Fruit fly (Drosophila melanogaster) whole organism, embryonic: ENCODE data around the gene CG13829.

Experiments
- Atf6 ChIP-seq: fragments of 200-800 bp; sonication (Bioruptor generic); IDR thresholded peaks from 2 replicates; pipeline ENCODE4 v1.3.6; 2022; ENCODE audit warnings: missing biosample characterization, missing genetic modification characterization
- CG10209 ChIP-seq: fragments of 200-800 bp; sonication (Bioruptor generic); optimal IDR thresholded peaks from 3 replicates; lab custom pipeline; 2017; ENCODE audit warnings: missing biosample characterization, mild to moderate bottlenecking, missing genetic modification characterization, missing genetic modification reagents
- CG10431 ChIP-seq: fragments of 200-800 bp; sonication (Bioruptor generic); optimal IDR thresholded peaks from 3 replicates; lab custom pipeline; 2018; ENCODE audit warnings: missing biosample characterization, mild to moderate bottlenecking, missing genetic modification characterization
- CG10979 ChIP-seq: fragments of 200-800 bp; sonication (Bioruptor generic); optimal IDR thresholded peaks from 2 replicates; lab custom pipeline; 2018; ENCODE audit warnings: missing biosample characterization, mild to moderate bottlenecking, missing genetic modification characterization, moderate library complexity
- CG12391 ChIP-seq: fragments of 200-800 bp; sonication (Bioruptor generic); optimal IDR thresholded peaks from 3 replicates; lab custom pipeline; 2018; ENCODE audit warnings: missing biosample characterization, mild to moderate bottlenecking, missing genetic modification characterization, moderate library complexity
- CG31388 ChIP-seq: fragments of 200-800 bp; sonication (Bioruptor generic); optimal IDR thresholded peaks from 2 replicates; lab custom pipeline; 2016; ENCODE audit warnings: missing biosample characterization, missing genetic modification characterization
- CG4730 ChIP-seq: fragments of 200-800 bp; sonication (Bioruptor generic); IDR thresholded peaks from 2 replicates; pipeline ENCODE4 v1.3.6; 2022; ENCODE audit warnings: missing biosample characterization, missing genetic modification characterization
- CG4854 ChIP-seq: fragments of 200-800 bp; sonication (Bioruptor generic); optimal IDR thresholded peaks from 2 replicates; lab custom pipeline; 2016; ENCODE audit warnings: missing biosample characterization, missing genetic modification characterization, inconsistent platforms
- CG6254 ChIP-seq: fragments of 200-800 bp; sonication (Bioruptor generic); optimal IDR thresholded peaks from 3 replicates; lab custom pipeline; 2017; ENCODE audit warnings: mild to moderate bottlenecking, missing biosample characterization, missing genetic modification reagents, missing genetic modification characterization
- CG7839 ChIP-seq: fragments of 200-800 bp; sonication (Bioruptor generic); optimal IDR thresholded peaks from 3 replicates; lab custom pipeline; 2018; ENCODE audit warnings: missing biosample characterization, mild to moderate bottlenecking, missing genetic modification characterization, moderate library complexity
- CG8290 ChIP-seq, 3 experiments: fragments of 200-800 bp; sonication (Bioruptor generic); optimal IDR thresholded peaks; 2 replicates each; lab custom pipeline; 2016 to 2019; ENCODE audit warnings: missing biosample characterization in 3 of 3, missing genetic modification characterization in 3 of 3, mild to moderate bottlenecking in 2 of 3, moderate library complexity in 1 of 3
- CG8924 ChIP-seq: fragments of 200-800 bp; optimal IDR thresholded peaks from 3 replicates; lab custom pipeline; 2019; ENCODE audit warnings: missing biosample characterization, mild to moderate bottlenecking, missing genetic modification characterization, moderate library complexity
- Dad ChIP-seq: fragments of 200-800 bp; sonication (Bioruptor generic); optimal IDR thresholded peaks from 3 replicates; lab custom pipeline; 2016; ENCODE audit warnings: missing biosample characterization, missing genetic modification characterization
- Dip3 ChIP-seq: fragments of 200-800 bp; sonication (Bioruptor generic); optimal IDR thresholded peaks from 3 replicates; lab custom pipeline; 2016; ENCODE audit warnings: missing biosample characterization, missing genetic modification characterization
- E2f2 ChIP-seq: fragments of 200-800 bp; sonication (Bioruptor generic); IDR thresholded peaks from 2 replicates; pipeline ENCODE4 v1.3.6; 2022; ENCODE audit warnings: missing biosample characterization, missing genetic modification characterization
- Fer1 ChIP-seq: fragments of 200-800 bp; sonication (Bioruptor generic); optimal IDR thresholded peaks from 2 replicates; lab custom pipeline; 2017; ENCODE audit warnings: missing biosample characterization, mild to moderate bottlenecking, missing genetic modification characterization
- GATAe ChIP-seq: fragments of 200-800 bp; sonication (Bioruptor generic); conservative IDR thresholded peaks from 2 replicates; pipeline ENCODE4 v1.3.6; 2022; ENCODE audit warnings: missing biosample characterization, missing genetic modification characterization
- HHEX ChIP-seq: fragments of 200-800 bp; sonication (Bioruptor generic); optimal IDR thresholded peaks from 3 replicates; lab custom pipeline; 2017; ENCODE audit warnings: missing biosample characterization, mild to moderate bottlenecking, missing genetic modification characterization, missing genetic modification reagents
- HLH3B ChIP-seq: fragments of 200-800 bp; sonication (Bioruptor generic); IDR thresholded peaks from 2 replicates; pipeline ENCODE4 v1.3.6; 2022; ENCODE audit warnings: missing biosample characterization, missing genetic modification characterization
- Kr ChIP-seq: fragments of 200-800 bp; sonication (Bioruptor generic); optimal IDR thresholded peaks from 2 replicates; lab custom pipeline; 2017; ENCODE audit warnings: missing biosample characterization, mild to moderate bottlenecking, missing genetic modification characterization
- Lpt ChIP-seq: fragments of >200 bp; optimal IDR thresholded peaks from 2 replicates; lab custom pipeline; 2018; ENCODE audit warnings: missing biosample characterization, missing genetic modification characterization
- Med ChIP-seq: fragments of 200-800 bp; sonication (Bioruptor generic); peaks from one replicate; lab custom pipeline; 2016; ENCODE audit warnings: missing biosample characterization, missing genetic modification characterization, mild to moderate bottlenecking, inconsistent platforms, moderate library complexity
- Oli ChIP-seq: fragments of 200-800 bp; sonication (Bioruptor generic); optimal IDR thresholded peaks from 2 replicates; lab custom pipeline; 2018; ENCODE audit warnings: missing biosample characterization, mild to moderate bottlenecking, missing genetic modification characterization, moderate library complexity
- Pdp1 ChIP-seq, 2 experiments: fragments of 200-800 bp; sonication (Bioruptor generic); optimal IDR thresholded peaks; 3 replicates each; lab custom pipeline; 2016; ENCODE audit warnings: missing biosample characterization in 2 of 2, missing genetic modification characterization in 2 of 2, mild to moderate bottlenecking in 1 of 2, moderate library complexity in 1 of 2
- Rfx ChIP-seq: fragments of 200-800 bp; sonication (Bioruptor generic); IDR thresholded peaks from 2 replicates; pipeline ENCODE4 v1.3.6; 2022; ENCODE audit warnings: missing biosample characterization, missing genetic modification characterization
- Side ChIP-seq: fragments of 200-800 bp; sonication (Bioruptor generic); optimal IDR thresholded peaks from 2 replicates; lab custom pipeline; 2016; ENCODE audit warnings: missing biosample characterization, missing genetic modification characterization
- TFAM ChIP-seq: fragments of 200-800 bp; sonication (Bioruptor generic); optimal IDR thresholded peaks from 2 replicates; lab custom pipeline; 2017; ENCODE audit warnings: missing biosample characterization, missing genetic modification characterization, inconsistent platforms
- bab2 ChIP-seq: fragments of 200-800 bp; sonication (Bioruptor generic); optimal IDR thresholded peaks from 2 replicates; lab custom pipeline; 2016; ENCODE audit warnings: missing biosample characterization, missing genetic modification characterization
- chinmo ChIP-seq: fragments of 200-800 bp; sonication (Bioruptor generic); IDR thresholded peaks from 4 replicates; pipeline ENCODE4 v1.3.6; 2022; ENCODE audit warnings: missing biosample characterization, missing genetic modification characterization; ENCODE audit not compliant: partially characterized antibody
- dpn ChIP-seq, 2 experiments: fragments of 200-800 bp; sonication (Bioruptor generic); optimal IDR thresholded peaks; 3 replicates each; lab custom pipeline; 2016; ENCODE audit warnings: missing biosample characterization in 2 of 2, missing genetic modification characterization in 2 of 2
- fd96Cb ChIP-seq: fragments of 200-800 bp; sonication (Bioruptor generic); optimal IDR thresholded peaks from 2 replicates; lab custom pipeline; 2018; ENCODE audit warnings: missing biosample characterization, mild to moderate bottlenecking, missing genetic modification characterization, moderate library complexity
- fu2 ChIP-seq: fragments of 200-800 bp; sonication (Bioruptor generic); optimal IDR thresholded peaks from 2 replicates; lab custom pipeline; 2016; ENCODE audit warnings: missing biosample characterization, missing genetic modification characterization
- gsb-n ChIP-seq: fragments of 200-800 bp; sonication (Bioruptor generic); optimal IDR thresholded peaks from 3 replicates; lab custom pipeline; 2018; ENCODE audit warnings: missing biosample characterization, mild to moderate bottlenecking, missing genetic modification characterization
- kni ChIP-seq: fragments of 200-800 bp; sonication (Bioruptor generic); optimal IDR thresholded peaks from 3 replicates; lab custom pipeline; 2017; ENCODE audit warnings: mild to moderate bottlenecking, missing biosample characterization, missing genetic modification reagents, missing genetic modification characterization
- lab ChIP-seq: fragments of 200-800 bp; sonication (Bioruptor generic); optimal IDR thresholded peaks from 3 replicates; lab custom pipeline; 2017; ENCODE audit warnings: missing biosample characterization, missing genetic modification characterization, mild to moderate bottlenecking, moderate library complexity, missing genetic modification reagents
- lbe ChIP-seq: fragments of 200-800 bp; sonication (Bioruptor generic); optimal IDR thresholded peaks from 2 replicates; lab custom pipeline; 2016; ENCODE audit warnings: missing biosample characterization, mild to moderate bottlenecking, missing genetic modification characterization
- maf-S ChIP-seq: fragments of 200-800 bp; sonication (Bioruptor generic); optimal IDR thresholded peaks from 2 replicates; lab custom pipeline; 2016; ENCODE audit warnings: missing biosample characterization, missing genetic modification characterization
- mld ChIP-seq: fragments of 200-800 bp; sonication (Bioruptor generic); IDR thresholded peaks from 3 replicates; pipeline ENCODE4 v1.3.6; 2022; ENCODE audit warnings: missing biosample characterization, missing genetic modification characterization; ENCODE audit not compliant: partially characterized antibody
- nmo ChIP-seq: fragments of 200-800 bp; sonication (Bioruptor generic); optimal IDR thresholded peaks from 2 replicates; lab custom pipeline; 2018; ENCODE audit warnings: missing biosample characterization, mild to moderate bottlenecking, missing genetic modification characterization, moderate library complexity
- pb ChIP-seq: fragments of 200-800 bp; sonication (Bioruptor generic); optimal IDR thresholded peaks from 3 replicates; lab custom pipeline; 2016; ENCODE audit warnings: missing biosample characterization, missing genetic modification characterization
- pnt ChIP-seq: fragments of 200-800 bp; sonication (Bioruptor generic); optimal IDR thresholded peaks from 3 replicates; lab custom pipeline; 2016; ENCODE audit warnings: missing biosample characterization, missing genetic modification characterization
- psq ChIP-seq: fragments of 200-800 bp; sonication (Bioruptor generic); optimal IDR thresholded peaks from 2 replicates; lab custom pipeline; 2017; ENCODE audit warnings: missing biosample characterization, missing genetic modification characterization
- ranshi ChIP-seq: fragments of 200-800 bp; sonication (Bioruptor generic); IDR thresholded peaks from 2 replicates; pipeline ENCODE4 v1.3.6; 2022; ENCODE audit warnings: missing biosample characterization, missing genetic modification characterization
- row ChIP-seq: fragments of 200-800 bp; sonication (Bioruptor generic); IDR thresholded peaks from 3 replicates; pipeline ENCODE4 v1.3.6; 2022; ENCODE audit warnings: missing biosample characterization, missing genetic modification characterization
- sc ChIP-seq, 3 experiments: fragments of >200 bp in 2 of 3; fragments of 200-800 bp in 1 of 3; sonication (Bioruptor generic) in 1 of 3; optimal IDR thresholded peaks; 2 replicates in 2 of 3; 3 replicates in 1 of 3; lab custom pipeline; 2017; ENCODE audit warnings: mild to moderate bottlenecking in 1 of 3, missing biosample characterization in 1 of 3, missing genetic modification characterization in 1 of 3, missing genetic modification reagents in 1 of 3
- sens-2 ChIP-seq: fragments of 200-800 bp; sonication (Bioruptor generic); IDR thresholded peaks from 2 replicates; pipeline ENCODE4 v1.3.6; 2022; ENCODE audit warnings: missing biosample characterization, missing genetic modification characterization
- sqz ChIP-seq: fragments of 200-800 bp; sonication (Bioruptor generic); optimal IDR thresholded peaks from 3 replicates; lab custom pipeline; 2018; ENCODE audit warnings: missing biosample characterization, mild to moderate bottlenecking, missing genetic modification characterization
- trem ChIP-seq: fragments of 200-800 bp; optimal IDR thresholded peaks from 3 replicates; lab custom pipeline; 2019; ENCODE audit warnings: missing biosample characterization, mild to moderate bottlenecking, missing genetic modification characterization, moderate library complexity

The CG13829 gene

dm6 chr3R:23191108-23191771 lies 30.1 kb upstream of the CG13829 start (continued):
- TF ChIP-seq lbe (GFP tag; lab: Kevin White, UChicago): peak; percentile 1
- TF ChIP-seq mld (GFP tag; lab: Robert Waterston, UW): 0 out of 3 replicates have a peak, but pooled peaks have one; percentile 40
- TF ChIP-seq CG10979 (tag; lab: Kevin White, UChicago): peak; percentile 3
- peak; percentile 11 for TF ChIP-seq CG12391 (tag; lab: Kevin White, UChicago)
- TF ChIP-seq bab2: peak; percentile 2
- no peak for TF ChIP-seq pnt
- no peak for TF ChIP-seq CG8924 (tag; lab: Kevin White, UChicago)
- no peak for TF ChIP-seq trem (tag; lab: Kevin White, UChicago)
- TF ChIP-seq HLH3B: peak; percentile 8; the same call in 1 of the 2 replicates
- peak; percentile 56; the same call in 1 of the 2 replicates for TF ChIP-seq Atf6 (GFP tag; lab: Robert Waterston, UW)
- TF ChIP-seq Pdp1 (GFP tag; optimal IDR thresholded peaks at IDR 0.05; lab: Kevin White, UChicago): peak in 1 of 2 experiments; percentile 30
- peak; percentile 64; the same call in 2 of the 3 replicates for TF ChIP-seq row (GFP tag; lab: Robert Waterston, UW)
- TF ChIP-seq fd96Cb (tag; lab: Kevin White, UChicago): no peak
- TF ChIP-seq Oli (tag; lab: Kevin White, UChicago): peak; percentile 13
- TF ChIP-seq HHEX: peak; percentile 2
- no peak for TF ChIP-seq CG8290 (GFP tag; optimal IDR thresholded peaks at IDR 0.05; lab: Kevin White, UChicago)
- TF ChIP-seq CG8290 (tag; optimal IDR thresholded peaks at IDR 0.05; lab: Kevin White, UChicago): no peak
- TF ChIP-seq CG6254 (GFP tag; lab: Kevin White, UChicago): no peak
- peak; percentile 46 for TF ChIP-seq CG7839
- TF ChIP-seq sc (optimal IDR thresholded peaks at IDR 0.05; lab: Kevin White, UChicago): no peak
- no peak for TF ChIP-seq sc (GFP tag; optimal IDR thresholded peaks at IDR 0.05; lab: Kevin White, UChicago)
- TF ChIP-seq E2f2 (GFP tag; lab: Robert Waterston, UW): 0 out of 2 replicates have a peak, but pooled peaks have one; percentile 25
- peak; percentile 79; the same call in 2 of the 4 replicates for TF ChIP-seq chinmo (GFP tag; lab: Robert Waterston, UW)
- no peak for TF ChIP-seq CG31388 (GFP tag; lab: Kevin White, UChicago)
- TF ChIP-seq GATAe (GFP tag; lab: Robert Waterston, UW): no peak
- no peak for TF ChIP-seq Side
- TF ChIP-seq Kr (GFP tag; lab: Kevin White, UChicago): no peak
- no peak for TF ChIP-seq fu2 (GFP tag; lab: Kevin White, UChicago)
- TF ChIP-seq psq: peak; percentile 5
- TF ChIP-seq Lpt: no peak
- no peak for TF ChIP-seq nmo (GFP tag; lab: Kevin White, UChicago)
- no peak for TF ChIP-seq gsb-n
- peak; percentile 40 for TF ChIP-seq lab (GFP tag; lab: Kevin White, UChicago)
- TF ChIP-seq maf-S (GFP tag; lab: Kevin White, UChicago): no peak
- TF ChIP-seq dpn (GFP tag; optimal IDR thresholded peaks at IDR 0.05; lab: Kevin White, UChicago): peak in 1 of 2 experiments; percentile 34
- peak; percentile 71 for TF ChIP-seq Rfx
- TF ChIP-seq Med (GFP tag; lab: Kevin White, UChicago): peak; percentile 85
- TF ChIP-seq kni: no peak
- TF ChIP-seq CG4854: no peak
- peak; percentile 3 for TF ChIP-seq Fer1 (GFP tag; lab: Kevin White, UChicago)
- no peak for TF ChIP-seq Dad (GFP tag; lab: Kevin White, UChicago)
- TF ChIP-seq sqz (GFP tag; lab: Kevin White, UChicago): no peak
- no peak for TF ChIP-seq CG10431
- no peak for TF ChIP-seq CG4730 (GFP tag; lab: Robert Waterston, UW)
- TF ChIP-seq pb (GFP tag; lab: Kevin White, UChicago): no peak
- peak; percentile 48; the same call in 1 of the 2 replicates for TF ChIP-seq ranshi (GFP tag; lab: Robert Waterston, UW)
- TF ChIP-seq TFAM: no peak
- no peak for TF ChIP-seq sens-2 (GFP tag; lab: Robert Waterston, UW)
- TF ChIP-seq Dip3 (GFP tag; lab: Kevin White, UChicago): no peak
- peak; percentile 10 for TF ChIP-seq CG10209 (GFP tag; lab: Kevin White, UChicago)
